Worm (Caenorhabditis elegans) whole organism, L1 larva: ENCODE data around the gene M163.5.

Experiments used
- C34B4.2 ChIP-seq: sonication (generic microtip); optimal IDR thresholded peaks from 2 replicates; lab custom pipeline; 2017; ENCODE audit warnings: mild to moderate bottlenecking, missing genetic modification characterization, missing compliant biosample characterization
- blmp-1 ChIP-seq: fragments of 150-350 bp; optimal IDR thresholded peaks from 2 replicates; lab custom pipeline; 2014; ENCODE audit warnings: missing biosample characterization, missing genetic modification characterization
- ceh-63 ChIP-seq: fragments of 200-800 bp; sonication (Bioruptor generic); optimal IDR thresholded peaks from 2 replicates; lab custom pipeline; 2018; ENCODE audit warnings: mild to moderate bottlenecking, missing genetic modification characterization, missing compliant biosample characterization
- dpl-1 ChIP-seq, 3 experiments: fragments of 150-350 bp in 2 of 3; sonication (generic microtip) in 1 of 3; optimal IDR thresholded peaks; 2 replicates each; lab custom pipeline; 2014 to 2017; ENCODE audit warnings: missing biosample characterization in 3 of 3, missing genetic modification characterization in 3 of 3, missing genetic modification reagents in 3 of 3
- efl-1 ChIP-seq, 4 experiments: fragments of 150-350 bp; optimal IDR thresholded peaks in 3 of 4; peaks in 1 of 4; 1 replicate in 1 of 4; 2 replicates in 3 of 4; lab custom pipeline; 2014; ENCODE audit warnings: missing biosample characterization in 2 of 4, missing genetic modification characterization in 2 of 4, missing genetic modification reagents in 2 of 4
- efl-3 ChIP-seq: fragments of 200-800 bp; sonication (Bioruptor generic); optimal IDR thresholded peaks from 2 replicates; lab custom pipeline; 2018; ENCODE audit warnings: mild to moderate bottlenecking, missing genetic modification characterization, missing compliant biosample characterization
- egl-13 ChIP-seq: sonication (generic microtip); optimal IDR thresholded peaks from 2 replicates; lab custom pipeline; 2016; ENCODE audit warnings: missing genotype, missing genetic modification reagents, missing genetic modification characterization, missing compliant biosample characterization
- elt-2 ChIP-seq: sonication (generic microtip); optimal IDR thresholded peaks from 2 replicates; lab custom pipeline; 2016; ENCODE audit warnings: missing genetic modification characterization, mild to moderate bottlenecking, inconsistent platforms, missing compliant biosample characterization, missing genetic modification reagents
- elt-3 ChIP-seq, 6 experiments: fragments of 150-350 bp in 1 of 6; sonication (generic microtip); optimal IDR thresholded peaks; 2 replicates each; lab custom pipeline; 2017 to 2018; ENCODE audit warnings: missing biosample characterization in 6 of 6, missing genetic modification characterization in 6 of 6, inconsistent platforms in 1 of 6
- grh-1 ChIP-seq: fragments of 200-800 bp; sonication (Bioruptor generic); IDR thresholded peaks from 2 replicates; pipeline ENCODE4 v1.3.6; 2022; ENCODE audit warnings: missing genetic modification reagents, missing genetic modification characterization, missing compliant biosample characterization
- hlh-17 ChIP-seq: fragments of 200-800 bp; sonication (Bioruptor generic); optimal IDR thresholded peaks from 2 replicates; lab custom pipeline; 2018; ENCODE audit warnings: missing genetic modification characterization, mild to moderate bottlenecking, missing compliant biosample characterization, moderate library complexity, borderline replicate concordance
- hpl-2 ChIP-seq: fragments of 150-350 bp; optimal IDR thresholded peaks from 2 replicates; lab custom pipeline; 2014; ENCODE audit warnings: missing biosample characterization, missing genetic modification reagents, missing genetic modification characterization
- irx-1 ChIP-seq: sonication (generic microtip); optimal IDR thresholded peaks from 2 replicates; lab custom pipeline; 2016; ENCODE audit warnings: missing genetic modification characterization, missing compliant biosample characterization
- lin-13 ChIP-seq: fragments of 150-350 bp; optimal IDR thresholded peaks from 2 replicates; lab custom pipeline; 2014; ENCODE audit warnings: missing biosample characterization, missing genetic modification reagents, missing genetic modification characterization
- lin-15B ChIP-seq: fragments of 150-350 bp; sonication (generic microtip); optimal IDR thresholded peaks from 3 replicates; lab custom pipeline; 2014; ENCODE audit warnings: missing biosample characterization, missing genetic modification characterization
- lin-39 ChIP-seq: fragments of 150-350 bp; optimal IDR thresholded peaks from 2 replicates; lab custom pipeline; 2014; ENCODE audit warnings: missing biosample characterization, missing genetic modification reagents, missing genetic modification characterization
- lir-3 ChIP-seq: sonication (generic microtip); optimal IDR thresholded peaks from 2 replicates; lab custom pipeline; 2016; ENCODE audit warnings: mild to moderate bottlenecking, missing genetic modification characterization, moderate library complexity, missing compliant biosample characterization; ENCODE audit not compliant: poor library complexity
- lsy-2 ChIP-seq, 2 experiments: fragments of 150-350 bp; optimal IDR thresholded peaks; 2 replicates each; lab custom pipeline; 2014; ENCODE audit warnings: missing biosample characterization in 2 of 2, missing genetic modification characterization in 2 of 2
- mab-9 ChIP-seq: fragments of 200-800 bp; sonication (Bioruptor generic); IDR thresholded peaks from 2 replicates; pipeline ENCODE4 v1.3.6; 2022; ENCODE audit warnings: missing genetic modification reagents, missing genetic modification characterization, missing compliant biosample characterization
- mdl-1 ChIP-seq, 2 experiments: fragments of 150-350 bp; optimal IDR thresholded peaks; 2 replicates each; lab custom pipeline; 2014 to 2017; ENCODE audit warnings: missing biosample characterization in 2 of 2, missing genetic modification characterization in 2 of 2, inconsistent platforms in 1 of 2
- mep-1 ChIP-seq: fragments of 150-350 bp; optimal IDR thresholded peaks from 2 replicates; lab custom pipeline; 2014; ENCODE audit warnings: missing biosample characterization, missing genetic modification characterization
- nhr-11 ChIP-seq: fragments of 150-350 bp; optimal IDR thresholded peaks from 2 replicates; lab custom pipeline; 2014; ENCODE audit warnings: missing biosample characterization, missing genetic modification characterization
- nhr-19 ChIP-seq: fragments of 200-800 bp; sonication (Bioruptor generic); conservative IDR thresholded peaks from 2 replicates; pipeline ENCODE4 v1.3.6; 2022; ENCODE audit warnings: missing genetic modification characterization, missing compliant biosample characterization
- nhr-20 ChIP-seq: sonication (generic microtip); optimal IDR thresholded peaks from 2 replicates; lab custom pipeline; 2016; ENCODE audit warnings: mild to moderate bottlenecking, missing genetic modification characterization, missing compliant biosample characterization
- nhr-237 ChIP-seq: fragments of 150-350 bp; optimal IDR thresholded peaks from 2 replicates; lab custom pipeline; 2014; ENCODE audit warnings: missing biosample characterization, missing genetic modification characterization
- nhr-47 ChIP-seq: sonication (generic microtip); optimal IDR thresholded peaks from 2 replicates; lab custom pipeline; 2016; ENCODE audit warnings: mild to moderate bottlenecking, missing genetic modification characterization, moderate library complexity, missing compliant biosample characterization
- nhr-71 ChIP-seq: sonication (generic microtip); optimal IDR thresholded peaks from 2 replicates; lab custom pipeline; 2016; ENCODE audit warnings: mild to moderate bottlenecking, missing genetic modification characterization, moderate library complexity, missing compliant biosample characterization
- nhr-76 ChIP-seq: sonication (generic microtip); optimal IDR thresholded peaks from 2 replicates; lab custom pipeline; 2017; ENCODE audit warnings: missing biosample characterization, missing genetic modification characterization
- nhr-77 ChIP-seq: fragments of 150-350 bp; optimal IDR thresholded peaks from 2 replicates; lab custom pipeline; 2014; ENCODE audit warnings: missing biosample characterization, missing genetic modification characterization
- nhr-84 ChIP-seq: sonication (generic microtip); optimal IDR thresholded peaks from 2 replicates; lab custom pipeline; 2017; ENCODE audit warnings: missing biosample characterization, missing genetic modification characterization
- nhr-85 ChIP-seq: sonication (generic microtip); peaks from one replicate; lab custom pipeline; 2016; ENCODE audit warnings: missing genetic modification characterization, inconsistent platforms, missing compliant biosample characterization
- nhr-90 ChIP-seq: sonication (generic microtip); optimal IDR thresholded peaks from 2 replicates; lab custom pipeline; 2016; ENCODE audit warnings: mild to moderate bottlenecking, missing genetic modification characterization, missing compliant biosample characterization; ENCODE audit not compliant: poor library complexity
- pqm-1 ChIP-seq: sonication (generic microtip); optimal IDR thresholded peaks from 3 replicates; lab custom pipeline; 2017; ENCODE audit warnings: missing biosample characterization, missing genetic modification characterization
- rnt-1 ChIP-seq: sonication (generic microtip); optimal IDR thresholded peaks from 2 replicates; lab custom pipeline; 2016; ENCODE audit warnings: mild to moderate bottlenecking, missing genetic modification characterization, moderate library complexity, missing compliant biosample characterization
- skn-1 ChIP-seq: fragments of 150-350 bp; optimal IDR thresholded peaks from 2 replicates; lab custom pipeline; 2014; ENCODE audit warnings: missing biosample characterization, missing genetic modification characterization
- sup-37 ChIP-seq: fragments of 200-800 bp; sonication (Bioruptor generic); optimal IDR thresholded peaks from 2 replicates; lab custom pipeline; 2018; ENCODE audit warnings: mild to moderate bottlenecking, missing genetic modification characterization, missing compliant biosample characterization
- tbx-2 ChIP-seq: sonication (generic microtip); optimal IDR thresholded peaks from 2 replicates; lab custom pipeline; 2016; ENCODE audit warnings: missing genetic modification characterization, missing compliant biosample characterization
- tlp-1 ChIP-seq: fragments of 150-350 bp; optimal IDR thresholded peaks from 2 replicates; lab custom pipeline; 2014; ENCODE audit warnings: missing biosample characterization, missing genetic modification characterization
- unc-86 ChIP-seq: sonication (generic microtip); optimal IDR thresholded peaks from 2 replicates; lab custom pipeline; 2016; ENCODE audit warnings: missing genetic modification characterization, missing compliant biosample characterization
- unc-98 ChIP-seq: fragments of 200-800 bp; sonication (Bioruptor generic); IDR thresholded peaks from 2 replicates; pipeline ENCODE4 v1.3.6; 2022; ENCODE audit warnings: missing genetic modification characterization, missing compliant biosample characterization
- vab-15 ChIP-seq: sonication (generic microtip); optimal IDR thresholded peaks from 2 replicates; lab custom pipeline; 2017; ENCODE audit warnings: missing genotype, mild to moderate bottlenecking, missing genetic modification characterization, missing compliant biosample characterization
- xbp-1 ChIP-seq: sonication (generic microtip); optimal IDR thresholded peaks from 2 replicates; lab custom pipeline; 2016; ENCODE audit warnings: missing genetic modification characterization, missing compliant biosample characterization
- zag-1 ChIP-seq: fragments of 150-350 bp; optimal IDR thresholded peaks from 2 replicates; lab custom pipeline; 2014; ENCODE audit warnings: missing biosample characterization, missing genetic modification characterization
- zip-4 ChIP-seq: fragments of 200-800 bp; sonication (Bioruptor generic); optimal IDR thresholded peaks from 2 replicates; lab custom pipeline; 2018; ENCODE audit warnings: mild to moderate bottlenecking, missing genetic modification characterization, moderate library complexity, missing compliant biosample characterization
- ztf-11 ChIP-seq, 2 experiments: sonication (generic microtip); optimal IDR thresholded peaks; 2 replicates each; lab custom pipeline; 2016 to 2017; ENCODE audit warnings: missing genetic modification characterization in 2 of 2, missing biosample characterization in 1 of 2, missing compliant biosample characterization in 1 of 2

The M163.5 gene

ce11 chrX:14476625-14477257, 2.9 kb downstream of the M163.5 start (continued):
- TF ChIP-seq hlh-17 (GFP tag; lab: Kevin White, UChicago) (no peak), ceh-63 (GFP tag; lab: Kevin White, UChicago) (no peak), nhr-76 (tag; lab: Kevin White, UChicago) (no peak), tlp-1 (tag; lab: Kevin White, UChicago) (no peak), efl-1 (optimal IDR thresholded peaks at IDR 0.05; lab: Kevin White, UChicago) (peak in 1 of 2 experiments; percentile 19), efl-1 (GFP tag; optimal IDR thresholded peaks at IDR 0.05 in 1 of 2; lab: Kevin White, UChicago) (peak in 1 of 2 experiments; percentile 95), grh-1 (GFP tag; lab: Robert Waterston, UW) (peak; percentile 45; the same call in 1 of the 2 replicates), nhr-71 (tag; lab: Kevin White, UChicago) (peak; percentile 61), nhr-77 (tag; lab: Kevin White, UChicago) (peak; percentile 30), egl-13 (no peak), nhr-20 (tag; lab: Kevin White, UChicago) (peak; percentile 71), zip-4 (peak; percentile 98), dpl-1 (GFP tag; optimal IDR thresholded peaks at IDR 0.05; lab: Kevin White, UChicago) (peak in 2 of 3 experiments; percentile 15 to 30), lin-13 (GFP tag; lab: Kevin White, UChicago) (no peak), lir-3 (tag; lab: Kevin White, UChicago) (no peak), mab-9 (GFP tag; lab: Robert Waterston, UW) (no peak), tbx-2 (peak; percentile 46), pqm-1 (tag; lab: Kevin White, UChicago) (no peak), ztf-11 (tag; optimal IDR thresholded peaks at IDR 0.05; lab: Kevin White, UChicago) (no peak), nhr-85 (tag; lab: Kevin White, UChicago) (peak; percentile 82), sup-37 (GFP tag; lab: Kevin White, UChicago) (no peak), zag-1 (tag; lab: Kevin White, UChicago) (no peak), unc-98 (GFP tag; lab: Robert Waterston, UW) (no peak), vab-15 (tag; lab: Kevin White, UChicago) (no peak), lin-15B (tag; lab: Kevin White, UChicago) (no peak), skn-1 (peak; percentile 83), hpl-2 (GFP tag; lab: Kevin White, UChicago) (no peak), xbp-1 (no peak), blmp-1 (tag; lab: Kevin White, UChicago) (no peak), nhr-237 (tag; lab: Kevin White, UChicago) (no peak), nhr-19 (GFP tag; lab: Robert Waterston, UW) (peak; percentile 71), efl-3 (GFP tag; lab: Kevin White, UChicago) (no peak), elt-2 (peak; percentile 56), mep-1 (tag; lab: Kevin White, UChicago) (no peak), mdl-1 (tag; optimal IDR thresholded peaks at IDR 0.05; lab: Kevin White, UChicago) (peak in 1 of 2 experiments; percentile 50), lin-39 (tag; lab: Kevin White, UChicago) (no peak), lsy-2 (tag; optimal IDR thresholded peaks at IDR 0.05; lab: Kevin White, UChicago) (peak; percentile 6 to 53), nhr-11 (tag; lab: Kevin White, UChicago) (no peak), nhr-47 (tag; lab: Kevin White, UChicago) (peak; percentile 71), rnt-1 (peak; percentile 24), C34B4.2 (tag; lab: Kevin White, UChicago) (no peak), irx-1 (tag; lab: Kevin White, UChicago) (peak; percentile 67), elt-3 (tag; optimal IDR thresholded peaks at IDR 0.05; lab: Kevin White, UChicago) (peak in 3 of 6 experiments; percentile 18 to 79 (median 66)), nhr-90 (peak; percentile 87), unc-86 (tag; lab: Kevin White, UChicago) (no peak), nhr-84 (tag; lab: Kevin White, UChicago) (no peak)
